Fruit fly (Drosophila melanogaster) whole organism, prepupa: ENCODE results near the gene MED20.

Source experiments
- CG11762 ChIP-seq: fragments of 200-800 bp; sonication (Bioruptor generic); optimal IDR thresholded peaks from 3 replicates; lab custom pipeline; 2016; ENCODE audit warnings: missing biosample characterization, missing genetic modification characterization; ENCODE audit not compliant: insufficient read depth
- CG16779 ChIP-seq: fragments of 200-800 bp; sonication (Bioruptor generic); optimal IDR thresholded peaks from 3 replicates; lab custom pipeline; 2017; ENCODE audit warnings: missing biosample characterization, mild to moderate bottlenecking, missing genetic modification characterization
- dsx ChIP-seq: fragments of 200-800 bp; optimal IDR thresholded peaks from 3 replicates; lab custom pipeline; 2019; ENCODE audit warnings: missing biosample characterization, mild to moderate bottlenecking, missing genetic modification characterization, moderate library complexity; ENCODE audit not compliant: poor library complexity, severe bottlenecking

DNA sequence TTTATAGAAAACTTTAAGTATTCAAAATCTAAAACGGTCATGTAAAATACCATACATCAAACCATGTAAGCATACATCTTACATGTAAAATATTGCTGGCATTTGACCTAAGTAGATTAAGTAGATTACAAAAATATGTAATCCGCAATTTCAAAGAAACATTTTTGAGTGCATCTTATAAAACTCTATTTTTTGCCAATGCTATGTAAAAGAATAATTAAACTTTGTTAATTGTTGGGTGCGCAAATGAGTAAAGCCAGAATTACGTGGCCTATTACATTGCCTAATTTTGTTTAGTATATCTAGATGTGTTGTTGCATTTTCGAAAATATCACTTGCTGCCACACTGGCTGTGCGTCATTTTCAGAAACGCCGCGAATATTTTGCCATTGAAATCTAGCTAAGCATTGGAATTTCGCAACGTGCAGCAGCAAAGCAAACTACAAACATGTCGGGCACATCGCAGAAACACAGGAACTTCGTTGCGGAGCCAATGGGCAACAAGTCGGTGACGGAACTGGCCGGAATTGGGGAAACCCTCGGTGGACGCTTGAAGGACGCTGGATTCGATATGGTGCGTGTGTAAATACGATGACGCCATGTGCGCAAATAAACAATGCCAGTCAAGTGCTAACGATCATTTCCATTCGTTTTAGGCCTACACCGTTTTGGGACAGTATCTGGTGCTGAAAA is 43.3 kb downstream of the MED20 start, which contains the start of gene baf:
- TF ChIP-seq CG16779 (tag; lab: Kevin White, UChicago) (no peak), dsx (GFP tag; lab: Kevin White, UChicago) (no peak), CG11762 (GFP tag; lab: Kevin White, UChicago) (no peak)
